Fruit fly (Drosophila melanogaster) whole organism, larva: ENCODE data around the gene Ctr1C.

Experiments
- noc ChIP-seq: fragments of 200-800 bp; sonication (Bioruptor generic); optimal IDR thresholded peaks from 3 replicates; lab custom pipeline; 2019; ENCODE audit warnings: missing biosample characterization, mild to moderate bottlenecking, missing genetic modification characterization, moderate library complexity

The Ctr1C gene

DNA sequence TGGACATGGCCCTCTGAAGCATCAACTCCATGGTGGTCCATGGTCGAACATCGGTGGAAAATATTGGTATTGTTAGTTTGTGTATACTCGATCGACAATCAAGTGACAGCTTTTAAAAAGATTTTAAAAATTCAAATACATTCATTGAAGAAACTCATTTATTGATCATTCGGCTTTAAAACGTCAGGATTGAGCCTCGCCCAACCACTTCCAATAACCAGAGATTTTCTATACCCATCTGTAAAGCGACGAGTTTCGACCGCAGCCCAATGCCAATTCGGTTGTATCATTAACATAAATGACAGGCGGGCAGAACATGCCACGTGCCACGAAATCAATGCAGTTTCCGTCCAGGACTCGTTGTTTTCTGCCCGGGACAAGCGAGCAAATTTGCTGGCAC is at the start of gene Ctr1C:
Ctr1C (minus strand) TSS at position 101 of the 400 bp plus-strand sequence.
- TF ChIP-seq noc: no peak

- TF ChIP-seq noc: peak; percentile 53
Observed at dm6 chr3R:31010086-31010485, 46.0 kb upstream of the Ctr1C start.

DNA sequence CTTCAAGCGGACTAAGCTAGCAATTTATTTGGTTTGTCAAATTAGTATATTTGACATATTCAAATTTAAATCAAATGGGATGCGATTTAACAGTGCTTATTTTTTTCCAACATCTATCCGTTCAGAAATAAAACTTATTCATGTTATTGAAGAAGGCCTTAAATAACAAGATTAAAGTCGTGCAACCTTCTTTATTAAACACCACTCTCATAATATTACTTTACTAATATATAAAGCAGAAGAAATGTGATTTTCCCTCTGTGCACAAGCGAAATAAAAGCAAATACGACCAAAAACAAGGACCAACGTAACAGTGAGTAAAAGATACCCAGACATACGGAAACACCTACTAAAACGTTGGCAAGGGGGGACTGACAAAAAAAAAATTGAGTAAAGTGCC is 42.5 kb upstream of the Ctr1C start:
- no peak for TF ChIP-seq noc

DNA sequence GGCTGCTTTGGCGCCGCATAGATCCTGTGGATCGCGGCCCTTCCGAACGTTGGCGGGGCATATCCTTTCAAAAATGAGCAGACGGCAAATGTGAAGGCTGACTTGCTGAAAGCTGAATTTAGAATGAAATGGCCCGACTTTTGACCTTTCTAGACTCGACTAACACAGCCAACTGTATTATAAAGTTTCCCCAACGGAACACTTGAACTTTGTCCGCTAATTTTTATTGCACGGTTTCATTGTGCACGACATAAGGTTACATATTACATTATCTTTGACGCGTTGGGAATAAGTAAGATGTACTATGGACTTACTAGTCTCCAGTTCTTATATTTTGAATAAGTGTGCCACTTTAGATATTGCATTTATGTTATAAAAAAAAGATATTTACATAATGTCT is 28.2 kb upstream of the Ctr1C start, which contains the start of gene CG31007:
CG31007 (minus strand) TSS at position 101 of the 400 bp plus-strand sequence.
- TF ChIP-seq noc: no peak

DNA sequence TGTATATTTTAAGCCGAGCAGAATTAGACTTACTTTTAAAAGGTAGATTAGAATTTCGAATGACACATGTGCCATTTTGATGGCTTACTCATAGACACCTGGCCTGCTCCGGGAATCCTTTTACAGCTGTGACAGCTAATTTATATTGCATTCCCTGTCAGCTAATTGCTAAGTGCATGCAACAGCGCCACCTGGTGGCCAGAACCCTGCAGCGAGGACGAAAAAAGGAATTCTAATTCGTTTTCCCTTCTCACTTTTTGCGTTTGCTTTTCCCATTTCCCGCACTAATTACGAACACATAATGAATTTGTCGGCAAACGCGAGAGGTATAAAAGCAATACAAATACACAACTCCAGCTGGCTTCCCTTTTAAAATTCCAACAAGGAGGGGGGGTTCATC is 25.8 kb upstream of the Ctr1C start, which contains the start of gene CG31008:
CG31008 (minus strand) TSS at position 59 of the 400 bp plus-strand sequence.
- TF ChIP-seq noc: no peak

- TF ChIP-seq noc: no peak
Observed at dm6 chr3R:30959400-30959799, 4.7 kb downstream of the Ctr1C start, which contains the start of gene CG15548. CG15548 (plus strand) TSS chr3R:30959700.

- TF ChIP-seq noc: no peak
Observed at dm6 chr3R:30946352-30946751, 17.8 kb downstream of the Ctr1C start.

- no peak for TF ChIP-seq noc
Observed at dm6 chr3R:30940234-30940633, 23.9 kb downstream of the Ctr1C start.

dm6 chr3R:30937002-30937401 is 27.1 kb downstream of the Ctr1C start, which contains the start of gene CG15550:
CG15550 (minus strand) TSS chr3R:30937102.
- no peak for TF ChIP-seq noc

dm6 chr3R:30936407-30936806 is 27.7 kb downstream of the Ctr1C start, which contains the start of gene CG15549:
CG15549 (minus strand) TSS chr3R:30936507.
- TF ChIP-seq noc: no peak

DNA sequence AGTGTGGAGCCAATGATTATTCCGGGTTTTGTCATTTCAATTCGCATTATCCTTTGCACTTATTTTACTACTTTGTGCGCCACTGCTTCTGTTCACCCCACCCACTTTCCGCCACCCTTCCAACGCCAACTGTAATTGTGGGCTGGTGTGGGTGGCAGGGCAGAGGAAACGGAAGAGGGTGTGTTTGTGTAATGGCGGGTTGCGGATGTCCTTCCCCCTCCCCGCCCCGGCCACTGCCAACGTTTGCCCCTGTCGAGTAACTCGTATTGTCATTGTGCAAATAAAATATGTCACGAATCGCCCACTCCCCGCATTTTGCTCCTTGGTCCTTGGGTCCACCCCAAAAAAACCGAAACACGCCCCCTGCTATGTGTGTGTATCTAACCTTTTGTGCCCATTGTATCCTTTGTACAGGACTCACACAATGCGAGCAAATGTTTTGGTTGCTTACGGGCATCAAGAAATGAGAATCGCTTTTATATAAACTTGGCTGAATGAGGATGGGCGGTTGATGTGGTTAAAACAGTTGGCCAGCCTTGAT is 30.2 kb downstream of the Ctr1C start:
- TF ChIP-seq noc: no peak

dm6 chr3R:30932092-30932491 is 32.0 kb downstream of the Ctr1C start:
- TF ChIP-seq noc: no peak

dm6 chr3R:30928634-30929033 is 35.5 kb downstream of the Ctr1C start:
- TF ChIP-seq noc: no peak

DNA sequence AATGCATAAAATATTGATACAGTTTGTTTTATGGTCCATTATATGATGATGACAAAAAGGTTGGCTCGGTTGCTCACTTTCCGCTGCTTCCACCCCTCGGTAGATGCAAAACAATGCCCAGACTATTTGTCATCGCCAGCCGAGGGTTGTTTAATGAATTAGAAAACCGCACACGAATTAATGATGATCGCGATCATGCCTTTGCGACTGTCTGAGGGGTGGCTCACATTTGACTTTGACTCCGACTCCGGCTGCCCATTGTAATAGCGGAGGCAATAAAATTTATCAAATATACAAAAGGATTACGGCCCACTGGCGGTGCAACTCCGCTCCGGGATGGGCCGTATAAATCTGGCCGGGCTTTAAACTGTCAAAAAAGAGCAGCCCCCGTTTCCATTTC is 38.1 kb downstream of the Ctr1C start:
- no peak for TF ChIP-seq noc

- no peak for TF ChIP-seq noc
Observed at dm6 chr3R:30925436-30925835, 38.7 kb downstream of the Ctr1C start.

DNA sequence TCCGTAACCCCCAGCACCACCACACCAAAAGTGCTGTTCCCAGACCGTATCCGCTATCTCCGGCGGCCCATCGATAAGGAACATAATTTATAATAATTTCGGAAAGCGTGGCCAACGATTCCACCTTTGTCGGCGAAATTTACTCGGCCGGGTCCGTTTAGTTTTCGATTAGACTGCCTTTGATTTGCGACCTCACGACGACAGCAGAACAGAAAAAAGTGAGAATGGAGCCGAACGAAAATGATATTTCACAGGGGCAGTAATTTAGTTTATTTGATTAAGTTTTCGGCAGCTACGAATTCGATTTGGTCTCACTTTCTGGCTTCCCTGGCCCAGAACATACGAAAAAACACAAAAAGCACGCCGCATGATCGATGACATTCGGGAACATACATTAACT is 40.5 kb downstream of the Ctr1C start:
- TF ChIP-seq noc: peak; percentile 79

- TF ChIP-seq noc: no peak
Observed at dm6 chr3R:30922414-30922813, 41.7 kb downstream of the Ctr1C start.

DNA sequence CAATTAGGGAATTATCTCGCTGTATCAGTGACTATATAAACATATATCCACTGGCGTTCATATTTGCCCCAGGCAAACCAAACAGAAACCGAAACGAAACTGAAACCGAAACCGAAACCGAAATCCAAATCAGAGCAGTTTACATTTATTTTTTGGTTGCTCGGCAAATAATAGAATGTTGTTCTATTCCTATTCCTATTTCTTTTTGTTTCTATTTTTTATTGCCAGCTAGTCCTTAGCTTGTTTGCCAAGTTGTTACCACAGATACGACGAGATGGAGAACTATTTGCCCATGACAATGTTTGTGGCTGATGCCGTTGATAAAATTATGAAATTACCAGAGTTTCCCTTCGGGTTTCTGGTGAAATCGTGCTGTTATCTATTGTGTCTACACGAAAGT is 45.2 kb downstream of the Ctr1C start:
- no peak for TF ChIP-seq noc

DNA sequence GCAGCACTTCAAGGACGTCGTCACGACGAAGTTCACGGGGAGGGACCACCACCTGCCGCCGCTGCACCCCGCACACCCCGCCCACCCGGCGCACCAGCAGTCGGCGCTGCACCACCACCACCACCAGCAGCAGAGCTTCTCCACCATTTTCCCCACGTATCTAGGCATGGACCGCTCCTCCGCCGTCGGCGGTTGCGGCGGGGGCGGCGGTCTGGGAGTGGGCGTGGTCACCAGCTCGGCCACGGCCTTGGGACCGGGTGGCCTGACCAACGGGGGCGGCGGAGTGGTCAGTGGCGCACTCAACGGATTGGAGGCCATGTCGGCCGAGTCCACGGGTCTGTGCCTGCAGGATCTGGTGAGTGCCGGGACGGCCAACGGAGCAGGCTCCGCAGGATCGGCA is 48.1 kb downstream of the Ctr1C start:
- TF ChIP-seq noc: no peak
